Fruit fly (Drosophila melanogaster) ovary, adult (tissue): Measurements from ENCODE around the gene eIF3d1.
A peak's percentile ranks its signal among the peaks of the same experiment; 100 is the strongest.

Experiments used
- CG17801 ChIP-seq: fragments of 200-800 bp; optimal IDR thresholded peaks from 2 replicates; lab custom pipeline; 2019; ENCODE audit warnings: missing biosample characterization, mild to moderate bottlenecking, missing genetic modification characterization, moderate library complexity; ENCODE audit not compliant: partially characterized antibody

Gene eIF3d1

DNA sequence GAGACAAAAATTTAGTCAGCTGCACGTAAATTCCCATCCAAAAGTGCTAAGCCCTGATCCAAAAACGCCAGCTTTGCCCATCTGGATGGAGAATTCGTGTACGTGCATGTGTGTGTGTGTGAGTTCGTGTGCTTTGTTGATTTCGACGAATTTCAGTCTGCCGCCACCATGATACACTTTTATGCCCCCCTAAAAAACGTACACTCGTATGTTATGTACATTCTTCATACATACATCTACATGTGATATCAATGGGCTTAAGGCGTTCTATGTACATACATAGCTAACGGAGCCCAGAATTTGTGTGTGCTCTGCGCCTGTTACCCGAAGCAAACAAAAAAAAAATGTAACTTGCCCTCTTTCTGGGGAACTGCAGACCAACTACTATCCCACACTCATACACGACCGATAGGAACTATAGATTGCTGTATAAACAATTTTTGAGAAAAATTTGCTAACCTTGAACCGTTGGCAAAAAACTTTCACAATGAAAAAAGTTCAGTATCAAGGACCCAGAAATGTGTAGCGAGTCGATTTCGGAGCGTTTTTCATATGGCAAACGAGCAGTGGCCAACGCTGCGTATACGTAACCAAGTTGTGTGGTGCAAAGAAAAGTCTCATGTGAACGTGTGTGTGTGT lies 46.0 kb downstream of the eIF3d1 start:
- TF ChIP-seq CG17801 (GFP tag; lab: Kevin White, UChicago), result no peak

DNA sequence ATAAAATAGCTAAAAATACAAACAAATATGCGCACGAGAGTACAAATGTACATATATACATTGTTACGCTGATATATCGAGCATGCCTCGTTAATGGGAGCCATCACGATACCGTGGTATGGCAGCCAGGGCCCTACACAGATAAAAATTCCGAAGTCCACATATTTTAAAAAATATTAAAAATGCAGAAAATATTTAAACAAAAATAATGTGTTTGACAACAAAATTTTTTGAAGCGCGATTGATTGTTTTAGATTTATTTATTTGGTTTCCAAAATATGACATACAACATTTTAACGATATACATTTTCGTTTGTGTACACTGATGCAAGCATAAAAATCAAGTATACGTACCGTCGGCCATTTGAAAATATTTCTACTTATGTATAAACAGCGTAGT lies 46.9 kb downstream of the eIF3d1 start:
- TF ChIP-seq CG17801 (GFP tag; lab: Kevin White, UChicago), result peak; percentile 51

DNA sequence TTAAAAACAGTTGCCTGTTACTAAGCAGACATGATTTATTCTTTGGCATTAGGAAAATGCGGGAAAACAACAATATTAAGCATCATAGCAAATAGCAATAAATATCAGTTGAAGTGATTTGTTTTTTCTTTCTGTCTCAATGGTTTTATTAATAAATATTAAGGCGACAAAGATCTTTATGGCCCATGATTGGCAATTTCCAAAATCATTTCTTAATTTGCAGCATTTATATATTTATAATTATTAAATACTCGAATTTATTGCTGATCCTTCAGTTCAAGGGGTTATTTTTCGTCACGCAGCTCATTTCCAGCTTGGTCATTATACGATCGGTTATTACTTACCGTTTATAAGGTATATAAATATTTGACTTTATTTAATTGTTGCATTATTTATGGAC lies 47.8 kb downstream of the eIF3d1 start:
- TF ChIP-seq CG17801 (GFP tag; lab: Kevin White, UChicago), result no peak

DNA sequence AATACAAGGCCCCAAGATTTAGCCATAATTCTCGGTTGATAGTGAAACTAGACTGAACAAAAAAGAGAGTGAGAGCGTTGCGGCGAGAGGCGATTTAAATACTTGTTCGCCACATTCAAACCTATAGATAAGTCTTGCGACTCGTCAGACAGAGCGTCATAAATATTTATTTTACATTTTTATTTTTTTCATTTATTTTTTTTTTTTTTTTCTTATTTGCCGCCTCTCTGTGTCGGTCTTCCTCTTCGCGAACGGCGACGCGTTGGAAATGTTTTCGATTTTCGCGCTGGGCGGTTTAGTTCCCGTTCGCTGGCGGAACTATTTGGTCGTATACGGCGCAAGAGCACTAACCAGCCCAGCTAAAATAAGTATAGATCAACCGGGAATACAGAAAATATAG lies 48.2 kb downstream of the eIF3d1 start:
- peak; percentile 69 for TF ChIP-seq CG17801 (GFP tag; lab: Kevin White, UChicago)

DNA sequence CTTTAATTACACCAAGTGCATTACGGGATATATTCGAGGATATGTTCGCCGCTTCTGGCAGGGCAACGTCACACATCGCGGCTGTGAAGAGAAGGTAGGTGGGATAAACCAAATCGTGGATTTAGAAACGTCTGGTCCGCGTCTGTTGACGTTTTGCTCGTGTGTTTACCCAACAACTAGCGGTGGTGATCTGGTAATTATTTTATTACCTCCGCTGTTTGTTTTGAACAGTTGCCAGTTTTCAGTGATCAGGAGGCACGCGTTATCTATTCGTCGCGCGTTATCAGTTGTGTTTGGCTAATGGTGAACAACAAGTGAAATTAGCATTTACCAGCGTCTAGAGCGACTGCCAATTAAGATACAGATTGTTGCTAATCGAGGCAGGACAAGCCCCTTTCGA lies 49.2 kb downstream of the eIF3d1 start:
- TF ChIP-seq CG17801 (GFP tag; lab: Kevin White, UChicago), result no peak

DNA sequence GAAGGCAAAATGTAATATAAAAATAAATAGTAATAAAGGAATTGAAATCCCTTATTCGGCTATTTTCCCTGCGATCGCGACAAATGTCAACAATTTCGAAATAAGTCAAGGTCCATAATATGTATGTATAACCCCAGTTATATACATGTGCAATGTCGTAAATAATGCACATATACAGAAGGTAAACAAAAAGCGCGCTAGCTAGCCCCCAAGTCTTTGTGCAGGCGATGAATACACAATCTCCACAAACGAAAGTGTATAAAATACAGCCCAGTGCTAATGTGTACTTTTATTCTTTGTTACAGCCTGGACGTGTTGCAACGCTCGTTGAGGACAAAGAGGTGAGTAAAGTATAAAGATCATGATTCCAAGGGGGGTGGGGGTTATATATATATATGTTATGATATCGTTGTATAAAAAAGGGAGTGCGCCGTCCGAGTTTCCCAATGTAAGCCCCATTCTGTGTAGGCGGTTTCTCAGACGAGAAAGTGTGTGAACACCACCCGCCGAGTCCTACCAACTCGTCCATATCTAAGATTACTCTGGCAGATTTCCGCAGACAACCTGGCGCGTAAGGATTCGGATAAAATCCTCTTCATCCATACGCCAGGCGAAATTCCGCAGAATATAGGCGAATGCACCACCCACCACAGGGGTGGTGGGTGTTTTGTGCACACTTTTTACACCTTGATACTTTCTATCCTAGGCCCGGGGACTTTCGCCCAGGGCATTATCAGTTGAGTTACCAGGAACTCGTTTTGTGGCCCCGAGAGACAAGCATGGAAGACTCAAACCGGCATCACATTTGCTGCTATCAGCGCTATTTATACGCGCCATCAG lies 50.0 kb downstream of the eIF3d1 start:
- no peak for TF ChIP-seq CG17801 (GFP tag; lab: Kevin White, UChicago)

DNA sequence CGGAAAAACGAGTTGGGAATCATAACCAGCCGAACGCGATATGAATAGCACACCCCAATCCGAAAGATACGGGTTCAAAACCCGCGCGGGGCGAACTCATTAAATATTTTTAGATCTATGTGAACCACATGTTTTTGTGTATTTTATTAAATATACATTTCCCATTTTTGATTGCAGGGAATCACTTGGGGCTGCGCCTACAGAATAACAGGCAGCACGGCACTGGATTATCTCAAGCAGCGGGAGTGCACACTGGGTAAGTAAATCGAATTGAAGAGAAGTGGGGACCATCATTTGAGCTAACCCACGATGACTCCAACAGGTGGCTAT lies 50.6 kb downstream of the eIF3d1 start:
- TF ChIP-seq CG17801 (GFP tag; lab: Kevin White, UChicago), result no peak
